Fruit fly (Drosophila melanogaster) whole organism, embryonic: Measurements from ENCODE around the gene CG11560.

Source experiments
- Adf1 ChIP-seq: fragments of 200-800 bp; sonication (Bioruptor generic); IDR thresholded peaks from 2 replicates; pipeline ENCODE4 v1.3.6; 2022; ENCODE audit warnings: missing biosample characterization, missing genetic modification characterization
- Atf6 ChIP-seq: fragments of 200-800 bp; sonication (Bioruptor generic); IDR thresholded peaks from 2 replicates; pipeline ENCODE4 v1.3.6; 2022; ENCODE audit warnings: missing biosample characterization, missing genetic modification characterization
- B-H1 ChIP-seq: fragments of 200-800 bp; sonication (Bioruptor generic); IDR thresholded peaks from 3 replicates; pipeline ENCODE4 v1.3.6; 2022; ENCODE audit warnings: missing biosample characterization, missing genetic modification characterization
- CG12104 ChIP-seq: fragments of 200-800 bp; sonication (Bioruptor generic); optimal IDR thresholded peaks from 3 replicates; lab custom pipeline; 2016; ENCODE audit warnings: missing biosample characterization, missing genetic modification characterization
- CG13296 ChIP-seq: fragments of 200-800 bp; sonication (Bioruptor generic); optimal IDR thresholded peaks from 3 replicates; lab custom pipeline; 2018; ENCODE audit warnings: missing biosample characterization, mild to moderate bottlenecking, missing genetic modification characterization
- CG13424 ChIP-seq: fragments of 200-800 bp; sonication (Bioruptor generic); optimal IDR thresholded peaks from 2 replicates; lab custom pipeline; 2019; ENCODE audit warnings: missing biosample characterization, mild to moderate bottlenecking, missing genetic modification characterization, moderate library complexity
- CG14050 ChIP-seq: fragments of 200-800 bp; sonication (Bioruptor generic); IDR thresholded peaks from 3 replicates; pipeline ENCODE4 v1.3.6; 2022; ENCODE audit warnings: missing biosample characterization, missing genetic modification characterization
- CG16815 ChIP-seq: fragments of 200-800 bp; sonication (Bioruptor generic); optimal IDR thresholded peaks from 3 replicates; lab custom pipeline; 2017; ENCODE audit warnings: missing biosample characterization, mild to moderate bottlenecking, missing genetic modification characterization
- CG17186 ChIP-seq: fragments of 200-800 bp; sonication (Bioruptor generic); optimal IDR thresholded peaks from 3 replicates; lab custom pipeline; 2017; ENCODE audit warnings: missing biosample characterization, missing genetic modification reagents, missing genetic modification characterization
- CG2120 ChIP-seq: fragments of 200-800 bp; sonication (Bioruptor generic); optimal IDR thresholded peaks from 3 replicates; lab custom pipeline; 2016; ENCODE audit warnings: missing biosample characterization, missing genetic modification characterization
- CG2199 ChIP-seq: fragments of 200-800 bp; sonication (Bioruptor generic); IDR thresholded peaks from 3 replicates; pipeline ENCODE4 v1.3.6; 2022; ENCODE audit warnings: missing biosample characterization, missing genetic modification characterization
- CG2202 ChIP-seq: fragments of 200-800 bp; sonication (Bioruptor generic); optimal IDR thresholded peaks from 2 replicates; lab custom pipeline; 2018; ENCODE audit warnings: missing biosample characterization, mild to moderate bottlenecking, missing genetic modification characterization
- CG2875 ChIP-seq: fragments of 200-800 bp; sonication (Bioruptor generic); optimal IDR thresholded peaks from 2 replicates; lab custom pipeline; 2017; ENCODE audit warnings: missing biosample characterization, mild to moderate bottlenecking, missing genetic modification characterization, missing genetic modification reagents
- CG31441 ChIP-seq: fragments of 200-800 bp; sonication (Bioruptor generic); IDR thresholded peaks from 2 replicates; pipeline ENCODE4 v1.3.6; 2022; ENCODE audit warnings: missing biosample characterization, missing genetic modification characterization
- CG34376 ChIP-seq: fragments of 200-800 bp; sonication (Bioruptor generic); optimal IDR thresholded peaks from 2 replicates; lab custom pipeline; 2018; ENCODE audit warnings: missing biosample characterization, mild to moderate bottlenecking, missing genetic modification characterization
- CG4424 ChIP-seq: fragments of 200-800 bp; sonication (Bioruptor generic); optimal IDR thresholded peaks from 3 replicates; lab custom pipeline; 2016; ENCODE audit warnings: missing biosample characterization, missing genetic modification characterization
- CG7357 ChIP-seq: fragments of 200-800 bp; sonication (Bioruptor generic); IDR thresholded peaks from 3 replicates; pipeline ENCODE4 v1.3.6; 2022; ENCODE audit warnings: missing biosample characterization, missing genetic modification characterization
- CG7963 ChIP-seq: fragments of 200-800 bp; sonication (Bioruptor generic); IDR thresholded peaks from 3 replicates; pipeline ENCODE4 v1.3.6; 2022; ENCODE audit warnings: missing biosample characterization, missing genetic modification characterization; ENCODE audit not compliant: partially characterized antibody
- CG8388 ChIP-seq: fragments of 200-800 bp; sonication (Bioruptor generic); optimal IDR thresholded peaks from 2 replicates; lab custom pipeline; 2019; ENCODE audit warnings: missing biosample characterization, mild to moderate bottlenecking, missing genetic modification characterization, moderate library complexity
- CG9437 ChIP-seq: fragments of 200-800 bp; sonication (Bioruptor generic); optimal IDR thresholded peaks from 2 replicates; lab custom pipeline; 2018; ENCODE audit warnings: missing biosample characterization, mild to moderate bottlenecking, missing genetic modification characterization
- Doc3 ChIP-seq: fragments of 200-800 bp; sonication (Bioruptor generic); IDR thresholded peaks from 3 replicates; pipeline ENCODE4 v1.3.6; 2022; ENCODE audit warnings: missing biosample characterization, missing genetic modification characterization; ENCODE audit not compliant: partially characterized antibody
- Dref ChIP-seq: fragments of 200-800 bp; sonication (Bioruptor generic); IDR thresholded peaks from 2 replicates; pipeline ENCODE4 v1.3.6; 2022; ENCODE audit warnings: missing biosample characterization, missing genetic modification characterization
- GATAe ChIP-seq: fragments of 200-800 bp; sonication (Bioruptor generic); conservative IDR thresholded peaks from 2 replicates; pipeline ENCODE4 v1.3.6; 2022; ENCODE audit warnings: missing biosample characterization, missing genetic modification characterization
- Hr3 ChIP-seq: fragments of 200-800 bp; sonication (Bioruptor generic); optimal IDR thresholded peaks from 3 replicates; lab custom pipeline; 2016; ENCODE audit warnings: missing biosample characterization, missing genetic modification characterization
- Lhr ChIP-seq: fragments of 200-800 bp; sonication (Bioruptor generic); optimal IDR thresholded peaks from 3 replicates; lab custom pipeline; 2017; ENCODE audit warnings: mild to moderate bottlenecking, missing biosample characterization, missing genetic modification reagents, missing genetic modification characterization
- Lim3 ChIP-seq: fragments of 200-800 bp; sonication (Bioruptor generic); IDR thresholded peaks from 2 replicates; pipeline ENCODE4 v1.3.6; 2022; ENCODE audit warnings: missing biosample characterization, missing genetic modification characterization
- Med ChIP-seq: fragments of 200-800 bp; sonication (Bioruptor generic); peaks from one replicate; lab custom pipeline; 2016; ENCODE audit warnings: missing biosample characterization, missing genetic modification characterization, mild to moderate bottlenecking, inconsistent platforms, moderate library complexity
- Nf-YA ChIP-seq: fragments of 200-800 bp; sonication (Bioruptor generic); IDR thresholded peaks from 2 replicates; pipeline ENCODE4 v1.3.6; 2022; ENCODE audit warnings: missing biosample characterization, missing genetic modification characterization
- Opbp ChIP-seq: fragments of 200-800 bp; sonication (Bioruptor generic); IDR thresholded peaks from 3 replicates; pipeline ENCODE4 v1.3.6; 2022; ENCODE audit warnings: missing biosample characterization, missing genetic modification characterization; ENCODE audit not compliant: partially characterized antibody
- Rfx ChIP-seq: fragments of 200-800 bp; sonication (Bioruptor generic); IDR thresholded peaks from 2 replicates; pipeline ENCODE4 v1.3.6; 2022; ENCODE audit warnings: missing biosample characterization, missing genetic modification characterization
- caup ChIP-seq: fragments of 200-800 bp; sonication (Bioruptor generic); optimal IDR thresholded peaks from 3 replicates; lab custom pipeline; 2017; ENCODE audit warnings: missing biosample characterization, mild to moderate bottlenecking, missing genetic modification characterization, moderate library complexity; ENCODE audit not compliant: severe bottlenecking
- chinmo ChIP-seq: fragments of 200-800 bp; sonication (Bioruptor generic); IDR thresholded peaks from 4 replicates; pipeline ENCODE4 v1.3.6; 2022; ENCODE audit warnings: missing biosample characterization, missing genetic modification characterization; ENCODE audit not compliant: partially characterized antibody
- corto ChIP-seq: fragments of 200-800 bp; sonication (Bioruptor generic); optimal IDR thresholded peaks from 2 replicates; lab custom pipeline; 2016; ENCODE audit warnings: missing biosample characterization, mild to moderate bottlenecking, missing genetic modification characterization, moderate library complexity
- dan ChIP-seq: fragments of 200-800 bp; sonication (Bioruptor generic); IDR thresholded peaks from 2 replicates; pipeline ENCODE4 v1.3.6; 2022; ENCODE audit warnings: missing biosample characterization, missing genetic modification characterization
- dysf ChIP-seq: fragments of 200-800 bp; sonication (Bioruptor generic); IDR thresholded peaks from 3 replicates; pipeline ENCODE4 v1.3.6; 2022; ENCODE audit warnings: missing biosample characterization, missing genetic modification characterization
- en ChIP-seq: fragments of 200-800 bp; sonication (Bioruptor generic); optimal IDR thresholded peaks from 2 replicates; lab custom pipeline; 2016; ENCODE audit warnings: missing biosample characterization, missing genetic modification characterization
- fru ChIP-seq: fragments of >200 bp; optimal IDR thresholded peaks from 2 replicates; lab custom pipeline; 2017
- gce ChIP-seq: fragments of 200-800 bp; sonication (Bioruptor generic); IDR thresholded peaks from 3 replicates; pipeline ENCODE4 v1.3.6; 2022; ENCODE audit warnings: missing biosample characterization, missing genetic modification characterization
- gcm2 ChIP-seq: fragments of 200-800 bp; sonication (Bioruptor generic); optimal IDR thresholded peaks from 2 replicates; lab custom pipeline; 2016; ENCODE audit warnings: missing biosample characterization, missing genetic modification characterization
- gt ChIP-seq: fragments of 200-800 bp; sonication (Bioruptor generic); IDR thresholded peaks from 2 replicates; pipeline ENCODE4 v1.3.6; 2022; ENCODE audit warnings: missing biosample characterization, missing genetic modification characterization
- inv ChIP-seq: fragments of 200-800 bp; sonication (Bioruptor generic); IDR thresholded peaks from 2 replicates; pipeline ENCODE4 v1.3.6; 2022; ENCODE audit warnings: missing biosample characterization, missing genetic modification characterization; ENCODE audit not compliant: partially characterized antibody
- kah ChIP-seq: fragments of 200-800 bp; sonication (Bioruptor generic); optimal IDR thresholded peaks from 2 replicates; lab custom pipeline; 2018; ENCODE audit warnings: missing biosample characterization, mild to moderate bottlenecking, missing genetic modification characterization
- luna ChIP-seq: fragments of 200-800 bp; sonication (Bioruptor generic); optimal IDR thresholded peaks from 2 replicates; lab custom pipeline; 2016; ENCODE audit warnings: missing biosample characterization, missing genetic modification characterization
- mirr ChIP-seq: fragments of 200-800 bp; sonication (Bioruptor generic); optimal IDR thresholded peaks from 3 replicates; lab custom pipeline; 2018; ENCODE audit warnings: missing biosample characterization, mild to moderate bottlenecking, missing genetic modification characterization
- slou ChIP-seq: fragments of 200-800 bp; sonication (Bioruptor generic); optimal IDR thresholded peaks from 3 replicates; lab custom pipeline; 2016; ENCODE audit warnings: missing biosample characterization, missing genetic modification characterization
- trem ChIP-seq: fragments of 200-800 bp; optimal IDR thresholded peaks from 3 replicates; lab custom pipeline; 2019; ENCODE audit warnings: missing biosample characterization, mild to moderate bottlenecking, missing genetic modification characterization, moderate library complexity
- vfl ChIP-seq: fragments of 200-800 bp; sonication (Bioruptor generic); optimal IDR thresholded peaks from 2 replicates; lab custom pipeline; 2016; ENCODE audit warnings: missing biosample characterization, missing genetic modification characterization
- vvl ChIP-seq: fragments of 200-800 bp; sonication (Bioruptor generic); IDR thresholded peaks from 2 replicates; pipeline ENCODE4 v1.3.6; 2022; ENCODE audit warnings: missing biosample characterization, missing genetic modification characterization
- zfh1 ChIP-seq: fragments of 200-800 bp; sonication (Bioruptor generic); IDR thresholded peaks from 3 replicates; pipeline ENCODE4 v1.3.6; 2022; ENCODE audit warnings: missing biosample characterization, missing genetic modification characterization

Gene CG11560

DNA sequence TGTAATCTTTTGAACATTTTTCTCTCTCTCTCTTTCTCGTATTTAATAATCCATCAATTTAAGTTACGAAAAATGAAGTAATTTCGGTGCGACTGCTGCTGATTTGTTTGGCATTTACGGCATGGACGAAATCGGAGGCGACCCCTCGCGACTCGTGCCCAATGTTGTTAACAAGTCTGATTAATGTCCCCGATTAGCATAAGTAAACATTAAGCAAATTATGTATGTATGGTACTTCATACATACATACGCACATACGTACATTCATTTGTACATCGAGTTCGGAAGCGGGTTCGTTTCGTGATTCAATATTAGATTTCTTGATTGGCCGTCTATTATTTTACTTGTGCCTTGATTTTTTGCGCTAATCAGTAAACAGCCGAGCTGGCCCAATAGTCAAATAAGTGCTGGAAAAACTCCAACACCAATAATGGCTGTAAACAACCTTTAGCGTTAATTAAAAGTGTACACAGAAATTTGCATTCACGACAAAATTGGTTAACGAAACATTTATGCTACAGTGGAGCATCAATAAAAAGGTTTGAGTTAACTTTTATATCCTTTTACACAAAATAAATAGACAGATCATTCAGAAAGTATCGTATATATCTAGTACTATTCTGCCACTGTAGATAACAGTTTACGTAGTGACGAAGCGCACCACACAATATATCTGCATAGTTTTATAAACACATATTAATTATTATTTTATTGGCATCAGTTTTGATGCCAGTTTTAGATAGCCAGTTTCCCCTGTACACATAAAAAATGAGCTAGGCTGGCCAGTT lies 28.7 kb upstream of the CG11560 start (continued):
- TF ChIP-seq caup (peak; percentile 31), CG34376 (peak; percentile 79), CG16815 (GFP tag; lab: Kevin White, UChicago) (peak; percentile 7), CG8388 (peak; percentile 2), CG2202 (tag; lab: Kevin White, UChicago) (no peak), inv (GFP tag; lab: Robert Waterston, UW) (no peak), kah (GFP tag; lab: Kevin White, UChicago) (no peak), Dref (GFP tag; lab: Robert Waterston, UW) (no peak), CG12104 (peak; percentile 9), B-H1 (peak; percentile 49), Adf1 (GFP tag; lab: Robert Waterston, UW) (peak; percentile 47), CG13296 (GFP tag; lab: Kevin White, UChicago) (peak; percentile 68), CG4424 (GFP tag; lab: Kevin White, UChicago) (peak; percentile 58), CG17186 (no peak), Lim3 (GFP tag; lab: Robert Waterston, UW) (no peak), corto (no peak), gt (GFP tag; lab: Robert Waterston, UW) (no peak), CG2875 (GFP tag; lab: Kevin White, UChicago) (no peak), vfl (GFP tag; lab: Kevin White, UChicago) (no peak), CG13424 (tag; lab: Kevin White, UChicago) (peak; percentile 74), slou (GFP tag; lab: Kevin White, UChicago) (peak; percentile 34), dan (GFP tag; lab: Robert Waterston, UW) (no peak), chinmo (GFP tag; lab: Robert Waterston, UW) (peak; percentile 78; the same call in 1 of the 4 replicates), mirr (GFP tag; lab: Kevin White, UChicago) (peak; percentile 74), Med (peak; percentile 80), Nf-YA (no peak), Doc3 (no peak), Lhr (GFP tag; lab: Kevin White, UChicago) (no peak), CG14050 (peak; percentile 57; the same call in 2 of the 3 replicates), GATAe (no peak; the same call in 1 of the 2 replicates), luna (no peak), en (GFP tag; lab: Kevin White, UChicago) (no peak), gcm2 (GFP tag; lab: Kevin White, UChicago) (peak; percentile 38), CG9437 (peak; percentile 37), CG31441 (GFP tag; lab: Robert Waterston, UW) (peak; percentile 51; the same call in 1 of the 2 replicates), zfh1 (peak; percentile 9; the same call in 1 of the 3 replicates), Opbp (GFP tag; lab: Robert Waterston, UW) (no peak), vvl (GFP tag; lab: Robert Waterston, UW) (peak; percentile 56; the same call in 1 of the 2 replicates), dysf (GFP tag; lab: Robert Waterston, UW) (peak; percentile 81), fru (no peak), Rfx (peak; percentile 83), gce (GFP tag; lab: Robert Waterston, UW) (no peak; the same call in 2 of the 3 replicates), Hr3 (GFP tag; lab: Kevin White, UChicago) (peak; percentile 45), CG2199 (0 out of 3 replicates have a peak, but pooled peaks have one; percentile 36), CG7357 (GFP tag; lab: Robert Waterston, UW) (no peak; the same call in 2 of the 3 replicates), CG2120 (GFP tag; lab: Kevin White, UChicago) (peak; percentile 77), Atf6 (peak; percentile 76; the same call in 1 of the 2 replicates), trem (tag; lab: Kevin White, UChicago) (no peak), CG7963 (GFP tag; lab: Robert Waterston, UW) (no peak)
